Worm (Caenorhabditis elegans) whole organism, L3 larva: ENCODE results near the gene mksr-1.

ENCODE experiments used
- ceh-9 ChIP-seq: sonication (generic microtip); optimal IDR thresholded peaks from 2 replicates; lab custom pipeline; 2018; ENCODE audit warnings: missing biosample characterization, missing genetic modification characterization
- egl-27 ChIP-seq: sonication (generic microtip); optimal IDR thresholded peaks from 4 replicates; lab custom pipeline; 2017; ENCODE audit warnings: missing biosample characterization, missing genetic modification reagents, missing genetic modification characterization
- eor-1 ChIP-seq, 2 experiments: fragments of 150-350 bp; optimal IDR thresholded peaks; 2 replicates each; lab custom pipeline; 2014 to 2018; ENCODE audit warnings: missing biosample characterization in 2 of 2, missing genetic modification characterization in 2 of 2
- fkh-10 ChIP-seq: sonication (generic microtip); optimal IDR thresholded peaks from 2 replicates; lab custom pipeline; 2017; ENCODE audit warnings: missing biosample characterization, missing genetic modification reagents, missing genetic modification characterization
- lin-15B ChIP-seq: fragments of 150-350 bp; optimal IDR thresholded peaks from 2 replicates; lab custom pipeline; 2014; ENCODE audit warnings: missing biosample characterization, missing genetic modification characterization
- nhr-23 ChIP-seq: fragments of 150-350 bp; optimal IDR thresholded peaks from 2 replicates; lab custom pipeline; 2014; ENCODE audit warnings: missing biosample characterization, missing genetic modification reagents, missing genetic modification characterization
- nhr-28 ChIP-seq: fragments of 150-350 bp; optimal IDR thresholded peaks from 2 replicates; lab custom pipeline; 2014; ENCODE audit warnings: missing biosample characterization, missing genetic modification characterization
- nhr-76 ChIP-seq: fragments of 150-350 bp; sonication (generic microtip); optimal IDR thresholded peaks from 5 replicates; lab custom pipeline; 2014; ENCODE audit warnings: missing biosample characterization, missing genetic modification characterization
- skn-1 ChIP-seq: fragments of 150-350 bp; optimal IDR thresholded peaks from 2 replicates; lab custom pipeline; 2014; ENCODE audit warnings: missing biosample characterization, missing genetic modification characterization
- unc-62 ChIP-seq: fragments of 150-350 bp; sonication (generic microtip); optimal IDR thresholded peaks from 4 replicates; lab custom pipeline; 2014; ENCODE audit warnings: missing biosample characterization, missing genetic modification reagents, missing genetic modification characterization

- TF ChIP-seq lin-15B = no peak
- TF ChIP-seq nhr-76 (tag; lab: Kevin White, UChicago) = no peak
- TF ChIP-seq fkh-10 (GFP tag; lab: Kevin White, UChicago) = no peak
- TF ChIP-seq nhr-28 (tag; lab: Kevin White, UChicago) = no peak
- no peak for TF ChIP-seq eor-1 (tag; optimal IDR thresholded peaks at IDR 0.05; lab: Kevin White, UChicago)
- TF ChIP-seq nhr-23 (tag; lab: Kevin White, UChicago) = no peak
- TF ChIP-seq ceh-9 (tag; lab: Kevin White, UChicago) = no peak
- TF ChIP-seq skn-1 (tag; lab: Kevin White, UChicago) = no peak
- no peak for TF ChIP-seq egl-27 (tag; lab: Kevin White, UChicago)
- no peak for TF ChIP-seq unc-62 (GFP tag; lab: Kevin White, UChicago)
These were observed 16.0 kb downstream of the mksr-1 start for ce11 chrX:1052960-1053359.
